Fruit fly (Drosophila melanogaster): ENCODE data around the gene Men-b.

Men-b gene

DNA sequence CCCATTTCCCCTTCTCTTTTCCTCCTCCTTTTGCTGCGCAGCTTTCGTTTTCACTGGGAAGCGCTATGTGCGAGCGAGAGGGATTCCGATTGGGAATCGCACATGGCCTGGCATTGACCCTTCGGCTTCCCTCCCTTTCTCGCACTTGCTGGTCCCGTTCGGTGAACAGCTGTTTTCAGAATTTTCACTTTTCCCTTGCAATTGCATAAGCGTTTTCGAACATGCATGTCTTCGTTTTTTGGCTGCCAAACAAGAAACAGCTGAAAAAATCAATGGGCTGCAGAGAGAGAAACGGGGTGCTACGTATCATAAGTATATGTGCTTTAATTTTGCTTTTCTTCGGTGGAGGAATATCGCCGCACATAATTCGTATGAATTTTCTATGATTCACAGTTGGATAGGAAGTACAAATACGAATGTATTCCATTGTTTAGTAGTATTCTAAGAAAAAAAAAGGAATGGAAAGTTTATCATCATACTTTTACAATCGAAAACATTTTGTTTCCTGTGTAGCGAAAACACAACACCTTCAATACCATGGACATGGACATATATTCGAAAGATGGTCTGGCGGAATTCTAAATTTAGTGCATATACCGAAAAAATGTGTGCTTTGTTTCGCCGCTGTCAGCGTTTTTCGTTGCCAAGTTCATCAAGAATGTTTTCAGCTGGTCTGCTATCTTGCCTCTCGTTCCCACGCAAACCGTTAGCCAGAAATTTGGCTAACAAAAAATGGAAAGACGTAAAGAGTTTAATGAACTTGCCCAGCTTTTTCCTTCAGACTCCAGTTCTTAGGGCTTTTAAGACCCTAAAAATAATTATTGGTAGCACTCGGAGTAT, 887 bp downstream of the Men-b start (continued):
- peak; percentile 31 for TF ChIP-seq ewg (GFP tag; optimal IDR thresholded peaks at IDR 0.05)
- no peak for TF ChIP-seq Dp (GFP tag; optimal IDR thresholded peaks at IDR 0.05)
- TF ChIP-seq tna (GFP tag; IDR thresholded peaks at IDR 0.05; ENCODE audit: partially characterized antibody) = no peak
- no peak for TF ChIP-seq mld (GFP tag; IDR thresholded peaks at IDR 0.05; ENCODE audit: partially characterized antibody)
- no peak for TF ChIP-seq pita (GFP tag; optimal IDR thresholded peaks at IDR 0.05)
- peak; percentile 56 for TF ChIP-seq CG2712 (tag; optimal IDR thresholded peaks at IDR 0.05)
- no peak for TF ChIP-seq maf-S (GFP tag; optimal IDR thresholded peaks at IDR 0.05)
- TF ChIP-seq Fer1 (GFP tag; optimal IDR thresholded peaks at IDR 0.05) = peak; percentile 23
- TF ChIP-seq Atf6 (GFP tag; IDR thresholded peaks at IDR 0.05) = no peak
- TF ChIP-seq CG2129 (GFP tag; IDR thresholded peaks at IDR 0.05; ENCODE audit: partially characterized antibody) = no peak
- peak; percentile 51; the same call in 1 of the 2 replicates for TF ChIP-seq sob (GFP tag; IDR thresholded peaks at IDR 0.05)
- TF ChIP-seq rib (GFP tag; IDR thresholded peaks at IDR 0.05) = no peak
- TF ChIP-seq pum (GFP tag; optimal IDR thresholded peaks at IDR 0.05) = peak; percentile 11

dm6 chr3R:27153062-27153878, 1.8 kb downstream of the Men-b start:
- TF ChIP-seq tup (GFP tag; optimal IDR thresholded peaks at IDR 0.05) (no peak), Nf-YA (GFP tag; IDR thresholded peaks at IDR 0.05) (no peak), CG6813 (GFP tag; optimal IDR thresholded peaks at IDR 0.05) (peak; percentile 9), trem (tag; optimal IDR thresholded peaks at IDR 0.05) (peak; percentile 22), CG6854 (GFP tag; optimal IDR thresholded peaks at IDR 0.05) (peak; percentile 21), crol (GFP tag; IDR thresholded peaks at IDR 0.05) (peak; percentile 80), Hsf (GFP tag; optimal IDR thresholded peaks at IDR 0.05) (peak; percentile 14), Fer3 (tag; optimal IDR thresholded peaks at IDR 0.05) (peak; percentile 16), cad (GFP tag; optimal IDR thresholded peaks at IDR 0.05) (no peak), sens-2 (GFP tag; IDR thresholded peaks at IDR 0.05) (no peak), CG30403 (GFP tag; optimal IDR thresholded peaks at IDR 0.05) (peak; percentile 47), ab (GFP tag; optimal IDR thresholded peaks at IDR 0.05) (no peak), CG12104 (GFP tag; optimal IDR thresholded peaks at IDR 0.05) (peak; percentile 61), pnt (GFP tag; optimal IDR thresholded peaks at IDR 0.05) (no peak), Dbx (GFP tag; IDR thresholded peaks at IDR 0.05) (0 out of 3 replicates have a peak, but pooled peaks have one; percentile 12), Hmr (GFP tag; optimal IDR thresholded peaks at IDR 0.05) (peak; percentile 79), CG18764 (GFP tag; optimal IDR thresholded peaks at IDR 0.05) (no peak), zfh2 (GFP tag; optimal IDR thresholded peaks at IDR 0.05) (peak; percentile 36), slou (GFP tag; optimal IDR thresholded peaks at IDR 0.05) (no peak), Chrac-16 (GFP tag; optimal IDR thresholded peaks at IDR 0.05) (no peak), CG10267 (tag; optimal IDR thresholded peaks at IDR 0.05) (peak; percentile 28), CG31441 (GFP tag; IDR thresholded peaks at IDR 0.05) (peak; percentile 70), klu (GFP tag; IDR thresholded peaks at IDR 0.05) (0 out of 2 replicates have a peak, but pooled peaks have one; percentile 9), stc (GFP tag; IDR thresholded peaks at IDR 0.05) (no peak), CG15601 (tag; optimal IDR thresholded peaks at IDR 0.05) (peak; percentile 21), luna (GFP tag; optimal IDR thresholded peaks at IDR 0.05) (no peak), ERR (GFP tag; optimal IDR thresholded peaks at IDR 0.05) (no peak), ttk (GFP tag; IDR thresholded peaks at IDR 0.05) (0 out of 2 replicates have a peak, but pooled peaks have one; percentile 12), trh (GFP tag; optimal IDR thresholded peaks at IDR 0.05) (no peak), CHES-1-like (GFP tag; optimal IDR thresholded peaks at IDR 0.05) (peak; percentile 48), CG3407 (GFP tag; optimal IDR thresholded peaks at IDR 0.05) (no peak), dmrt99B (tag; optimal IDR thresholded peaks at IDR 0.05) (peak; percentile 51), CG11504 (tag; optimal IDR thresholded peaks at IDR 0.05) (peak; percentile 79), Dek (tag; optimal IDR thresholded peaks at IDR 0.05) (peak; percentile 49)

Measured in whole organism, embryonic.